Fruit fly (Drosophila melanogaster) ovary, adult (tissue): ENCODE measurements around the gene CG43843.

ENCODE experiments used
- CG17801 ChIP-seq: fragments of 200-800 bp; optimal IDR thresholded peaks from 2 replicates; lab custom pipeline; 2019; ENCODE audit warnings: missing biosample characterization, mild to moderate bottlenecking, missing genetic modification characterization, moderate library complexity; ENCODE audit not compliant: partially characterized antibody

CG43843 gene

dm6 chrX:18460318-18460717 lies at the start of gene CG43843:
CG43843 (minus strand) TSS chrX:18460418.
- no peak for TF ChIP-seq CG17801 (GFP tag; lab: Kevin White, UChicago)

DNA sequence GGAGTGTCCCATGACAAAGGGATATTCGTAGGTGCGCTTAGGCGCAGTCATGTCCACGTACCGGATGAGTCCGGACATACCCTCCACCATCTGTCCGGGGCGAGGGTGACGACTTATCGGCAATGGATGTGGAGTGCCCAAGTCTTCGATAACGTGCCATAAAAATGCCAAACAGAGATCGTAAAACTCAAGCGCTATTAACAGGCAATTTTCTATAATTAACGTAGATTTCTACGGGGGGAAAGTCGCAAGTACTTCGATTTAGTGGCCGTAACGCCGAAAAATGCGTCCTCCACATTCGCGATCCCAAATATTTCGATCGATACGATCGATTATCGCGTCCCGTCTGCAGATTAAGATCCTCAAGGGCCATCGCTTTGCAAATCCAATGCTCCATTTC lies 49.2 kb upstream of the CG43843 start:
- TF ChIP-seq CG17801 (GFP tag; lab: Kevin White, UChicago), result no peak

dm6 chrX:18508565-18508964 lies 48.3 kb upstream of the CG43843 start:
- TF ChIP-seq CG17801 (GFP tag; lab: Kevin White, UChicago), result no peak

DNA sequence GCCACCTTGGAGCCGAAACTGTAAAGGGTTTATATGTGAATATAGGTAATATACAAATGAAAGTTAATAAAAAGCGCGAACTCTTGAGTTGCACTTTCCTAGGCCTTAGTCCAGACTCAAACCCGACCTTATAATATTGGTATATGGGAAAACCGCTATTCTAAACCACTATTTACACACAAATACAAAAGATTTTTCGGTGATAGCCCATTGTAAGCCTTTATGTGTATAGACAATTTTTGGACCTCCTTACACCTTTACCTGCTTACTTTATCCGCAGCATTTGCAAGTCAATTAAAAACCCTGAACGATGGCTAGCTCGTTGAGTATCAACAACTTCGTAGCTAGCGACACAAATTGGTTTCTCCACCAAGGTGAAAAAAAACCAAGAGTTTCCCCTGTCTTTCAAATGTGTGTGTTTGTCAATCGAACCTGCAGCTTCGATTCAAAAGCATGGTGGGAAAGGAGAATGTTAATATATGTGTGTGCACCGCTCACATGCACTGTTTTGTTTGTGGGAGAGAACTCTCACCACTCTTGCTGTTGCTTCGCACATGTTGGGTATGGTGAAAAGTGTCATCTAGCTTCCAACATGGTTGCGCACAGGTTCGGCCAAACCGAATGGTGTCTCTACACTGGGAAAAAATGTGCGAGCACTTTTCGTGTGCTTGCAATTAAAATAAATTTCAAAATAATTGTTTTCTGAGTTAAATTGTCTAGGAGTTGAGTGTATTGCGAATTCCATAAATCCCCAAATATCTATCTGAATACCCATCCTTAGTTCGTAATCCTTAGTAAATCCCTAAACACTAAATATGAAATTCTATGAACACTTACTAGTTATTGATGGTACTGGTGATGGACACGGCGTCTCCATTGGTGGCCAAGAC lies 46.7 kb upstream of the CG43843 start:
- peak; percentile 19 for TF ChIP-seq CG17801 (GFP tag; lab: Kevin White, UChicago)

- peak; percentile 19 for TF ChIP-seq CG17801 (GFP tag; lab: Kevin White, UChicago)
Observed at dm6 chrX:18504948-18505597, 44.9 kb upstream of the CG43843 start, which contains the start of gene Wnt5. Wnt5 (minus strand) TSS chrX:18505405.

- peak; percentile 9 for TF ChIP-seq CG17801 (GFP tag; lab: Kevin White, UChicago)
Observed at dm6 chrX:18499679-18500187, 39.5 kb upstream of the CG43843 start, which contains the start of the genes Pgant7 and Xrcc2. Pgant7 (minus strand) TSS chrX:18499986. Xrcc2 (plus strand) TSS chrX:18500127.

DNA sequence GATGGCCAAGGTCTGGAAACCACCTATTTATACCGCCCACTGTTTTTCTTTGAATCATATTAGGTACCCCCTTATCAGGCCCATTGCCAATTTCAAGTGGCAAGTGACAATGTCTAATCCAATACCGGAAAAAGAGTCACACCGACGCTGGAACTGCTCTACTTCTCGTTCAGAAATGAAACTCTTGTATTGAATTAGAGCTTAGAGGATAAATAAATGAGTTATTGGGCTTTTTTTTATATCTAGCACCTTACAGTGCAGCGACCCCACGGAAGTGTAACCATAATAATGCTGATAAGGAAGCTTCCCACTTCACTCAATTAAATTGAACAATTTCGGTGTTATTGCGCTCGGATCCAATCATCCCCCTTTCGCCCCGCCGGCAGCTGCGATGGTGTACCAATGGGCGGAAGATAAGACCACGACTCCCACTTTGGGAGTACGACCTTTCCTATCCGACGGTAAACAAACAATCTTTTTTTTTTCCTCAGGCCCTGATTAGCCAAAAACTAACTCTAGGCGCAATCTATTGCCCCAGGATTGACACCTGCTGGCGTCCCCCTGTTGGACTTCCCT lies 34.0 kb upstream of the CG43843 start, which contains the start of gene CG15043:
CG15043 (minus strand) TSS at position 4 of the 576 bp plus-strand sequence.
- TF ChIP-seq CG17801 (GFP tag; lab: Kevin White, UChicago), result no peak

dm6 chrX:18491941-18492340 lies 31.7 kb upstream of the CG43843 start, which contains the start of gene CG15044:
CG15044 (minus strand) TSS chrX:18492006.
- no peak for TF ChIP-seq CG17801 (GFP tag; lab: Kevin White, UChicago)

dm6 chrX:18489509-18489908 lies 29.3 kb upstream of the CG43843 start, which contains the start of gene CG15046:
CG15046 (minus strand) TSS chrX:18489620.
- no peak for TF ChIP-seq CG17801 (GFP tag; lab: Kevin White, UChicago)

dm6 chrX:18486356-18487059 lies 26.3 kb upstream of the CG43843 start, which contains the start of gene psh:
psh (minus strand) TSS chrX:18486921.
- TF ChIP-seq CG17801 (GFP tag; lab: Kevin White, UChicago), result no peak

dm6 chrX:18483261-18484218 lies 23.3 kb upstream of the CG43843 start, which contains the start of gene Hayan:
Hayan (minus strand) TSS chrX:18483772.
- no peak for TF ChIP-seq CG17801 (GFP tag; lab: Kevin White, UChicago)

DNA sequence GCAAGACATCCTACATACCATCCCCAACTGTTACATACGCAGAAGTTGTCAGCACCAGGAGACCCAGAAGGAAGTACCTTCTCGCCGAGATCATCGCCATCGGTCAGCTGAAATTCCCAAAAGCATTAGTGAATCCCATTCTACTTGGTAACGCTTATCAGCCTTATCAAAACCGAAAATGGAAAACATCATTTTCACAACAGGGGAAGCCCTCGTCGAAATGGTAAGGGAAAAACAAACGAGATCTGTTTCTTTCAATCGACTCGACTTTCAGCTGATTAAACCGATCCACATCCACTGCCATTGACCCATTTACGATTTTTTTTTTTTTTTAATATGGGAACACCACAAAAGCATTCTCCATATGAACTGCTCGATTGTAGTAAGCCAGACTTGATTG lies 22.3 kb upstream of the CG43843 start:
- no peak for TF ChIP-seq CG17801 (GFP tag; lab: Kevin White, UChicago)
